Worm (Caenorhabditis elegans) whole organism, L4 larva: ENCODE data around the gene cpf-2.

Experiments
- D1046.2 ChIP-seq: fragments of 200-800 bp; sonication (Bioruptor generic); IDR thresholded peaks from 2 replicates; pipeline ENCODE4 v1.3.6; 2022; ENCODE audit warnings: missing genetic modification characterization, missing compliant biosample characterization
- F26F4.8 ChIP-seq: fragments of 200-800 bp; sonication (Bioruptor generic); conservative IDR thresholded peaks from 2 replicates; pipeline ENCODE4 v1.3.6; 2022; ENCODE audit warnings: missing genetic modification characterization, missing compliant biosample characterization
- F37D6.2 ChIP-seq: sonication (generic microtip); optimal IDR thresholded peaks from 2 replicates; lab custom pipeline; 2016; ENCODE audit warnings: mild to moderate bottlenecking, missing genetic modification characterization, missing compliant biosample characterization
- F44E2.7 ChIP-seq: fragments of 200-800 bp; sonication (Bioruptor generic); IDR thresholded peaks from 2 replicates; pipeline ENCODE4 v2.1.2; 2022; ENCODE audit warnings: missing genetic modification characterization, missing compliant biosample characterization
- R02D3.7 ChIP-seq: fragments of 150-350 bp; sonication (generic microtip); optimal IDR thresholded peaks from 3 replicates; lab custom pipeline; 2014; ENCODE audit warnings: missing biosample characterization, missing genetic modification characterization
- aha-1 ChIP-seq: fragments of 150-350 bp; peaks from one replicate; lab custom pipeline; 2014; ENCODE audit warnings: missing biosample characterization, missing genetic modification characterization
- aly-2 ChIP-seq: sonication (generic microtip); optimal IDR thresholded peaks from 2 replicates; lab custom pipeline; 2018; ENCODE audit warnings: missing biosample characterization, missing genetic modification characterization
- ama-1 ChIP-seq: fragments of 150-350 bp; optimal IDR thresholded peaks from 2 replicates; lab custom pipeline; 2014; ENCODE audit warnings: inconsistent platforms, mixed read lengths
- ceh-20 ChIP-seq: fragments of 200-800 bp; sonication (Bioruptor generic); IDR thresholded peaks from 2 replicates; pipeline ENCODE4 v1.3.6; 2022; ENCODE audit warnings: missing genetic modification reagents, missing genetic modification characterization, missing compliant biosample characterization
- ceh-32 ChIP-seq: sonication (generic microtip); optimal IDR thresholded peaks from 2 replicates; lab custom pipeline; 2016; ENCODE audit warnings: mild to moderate bottlenecking, missing genetic modification characterization, missing compliant biosample characterization; ENCODE audit not compliant: poor library complexity
- ceh-62 ChIP-seq: sonication (generic microtip); optimal IDR thresholded peaks from 2 replicates; lab custom pipeline; 2017; ENCODE audit warnings: missing biosample characterization, missing genetic modification characterization
- ceh-82 ChIP-seq: sonication (generic microtip); optimal IDR thresholded peaks from 2 replicates; lab custom pipeline; 2017; ENCODE audit warnings: missing biosample characterization, missing genetic modification characterization
- ctbp-1 ChIP-seq: fragments of 200-800 bp; sonication (Bioruptor generic); IDR thresholded peaks from 2 replicates; pipeline ENCODE4 v1.3.6; 2022; ENCODE audit warnings: missing genetic modification reagents, missing genetic modification characterization, missing compliant biosample characterization
- daf-16 ChIP-seq, 3 experiments: sonication (generic microtip); optimal IDR thresholded peaks; 2 replicates each; lab custom pipeline; 2016 to 2017; ENCODE audit warnings: missing genetic modification characterization in 3 of 3, missing genetic modification reagents in 3 of 3, mild to moderate bottlenecking in 2 of 3, missing compliant biosample characterization in 2 of 3, missing biosample characterization in 1 of 3, moderate library complexity in 1 of 3
- daf-8 ChIP-seq: fragments of 200-800 bp; sonication (Bioruptor generic); IDR thresholded peaks from 2 replicates; pipeline ENCODE4 v1.3.6; 2022; ENCODE audit warnings: missing genetic modification characterization, missing compliant biosample characterization
- dmd-8 ChIP-seq: fragments of 200-800 bp; sonication (Bioruptor generic); IDR thresholded peaks from 2 replicates; pipeline ENCODE4 v1.3.6; 2022; ENCODE audit warnings: missing genetic modification characterization, missing compliant biosample characterization
- dve-1 ChIP-seq: sonication (generic microtip); optimal IDR thresholded peaks from 2 replicates; lab custom pipeline; 2017; ENCODE audit warnings: antibody characterized with exemption, mild to moderate bottlenecking, missing genetic modification characterization, missing compliant biosample characterization; ENCODE audit not compliant: insufficient read depth
- egl-27 ChIP-seq: sonication (generic microtip); optimal IDR thresholded peaks from 3 replicates; lab custom pipeline; 2017; ENCODE audit warnings: missing biosample characterization, missing genetic modification reagents, missing genetic modification characterization
- gei-8 ChIP-seq: fragments of 200-800 bp; sonication (Bioruptor generic); optimal IDR thresholded peaks from 2 replicates; lab custom pipeline; 2018; ENCODE audit warnings: mild to moderate bottlenecking, missing genetic modification characterization, missing compliant biosample characterization
- hlh-11 ChIP-seq: fragments of 200-800 bp; sonication (Bioruptor generic); optimal IDR thresholded peaks from 2 replicates; lab custom pipeline; 2018; ENCODE audit warnings: mild to moderate bottlenecking, missing genetic modification characterization, missing compliant biosample characterization
- jun-1 ChIP-seq: fragments of 150-350 bp; optimal IDR thresholded peaks from 2 replicates; lab custom pipeline; 2014; ENCODE audit warnings: missing biosample characterization, missing genetic modification reagents, missing genetic modification characterization
- lin-1 ChIP-seq: fragments of 200-800 bp; sonication (Bioruptor generic); IDR thresholded peaks from 2 replicates; pipeline ENCODE4 v1.3.6; 2022; ENCODE audit warnings: missing genetic modification reagents, missing genetic modification characterization, missing compliant biosample characterization
- lin-13 ChIP-seq: fragments of 150-350 bp; optimal IDR thresholded peaks from 2 replicates; lab custom pipeline; 2014; ENCODE audit warnings: missing biosample characterization, missing genetic modification reagents, missing genetic modification characterization
- lin-15B ChIP-seq: fragments of 150-350 bp; sonication (generic microtip); optimal IDR thresholded peaks from 3 replicates; lab custom pipeline; 2014; ENCODE audit warnings: missing biosample characterization, missing genetic modification characterization
- lin-39 ChIP-seq: fragments of 150-350 bp; optimal IDR thresholded peaks from 2 replicates; lab custom pipeline; 2014; ENCODE audit warnings: missing biosample characterization, missing genetic modification reagents, missing genetic modification characterization
- mdt-29 ChIP-seq: fragments of 200-800 bp; sonication (Bioruptor generic); IDR thresholded peaks from 2 replicates; pipeline ENCODE4 v1.3.6; 2022; ENCODE audit warnings: missing genetic modification reagents, missing genetic modification characterization, missing compliant biosample characterization
- mep-1 ChIP-seq: fragments of 150-350 bp; sonication (generic microtip); optimal IDR thresholded peaks from 3 replicates; lab custom pipeline; 2014; ENCODE audit warnings: missing biosample characterization, missing genetic modification characterization
- mxl-3 ChIP-seq: fragments of 200-800 bp; sonication (Bioruptor generic); optimal IDR thresholded peaks from 2 replicates; lab custom pipeline; 2018; ENCODE audit warnings: mild to moderate bottlenecking, missing genetic modification characterization, missing compliant biosample characterization
- nhr-10 ChIP-seq: fragments of 150-350 bp; optimal IDR thresholded peaks from 2 replicates; lab custom pipeline; 2014; ENCODE audit warnings: missing biosample characterization, missing genetic modification characterization
- nhr-102 ChIP-seq: sonication (generic microtip); optimal IDR thresholded peaks from 2 replicates; lab custom pipeline; 2016; ENCODE audit warnings: mild to moderate bottlenecking, missing genetic modification characterization, moderate library complexity, missing compliant biosample characterization
- nhr-237 ChIP-seq: sonication (generic microtip); optimal IDR thresholded peaks from 2 replicates; lab custom pipeline; 2017; ENCODE audit warnings: missing biosample characterization, missing genetic modification characterization
- nhr-25 ChIP-seq: sonication (generic microtip); optimal IDR thresholded peaks from 2 replicates; lab custom pipeline; 2017; ENCODE audit warnings: missing genetic modification characterization, mild to moderate bottlenecking, missing compliant biosample characterization, antibody characterized with exemption, moderate library complexity, borderline replicate concordance; ENCODE audit not compliant: insufficient read depth
- nhr-28 ChIP-seq: fragments of 150-350 bp; optimal IDR thresholded peaks from 2 replicates; lab custom pipeline; 2014; ENCODE audit warnings: missing biosample characterization, missing genetic modification characterization
- nhr-6 ChIP-seq: fragments of 150-350 bp; optimal IDR thresholded peaks from 2 replicates; lab custom pipeline; 2014; ENCODE audit warnings: missing biosample characterization, missing genetic modification characterization
- nhr-76 ChIP-seq: fragments of 150-350 bp; optimal IDR thresholded peaks from 2 replicates; lab custom pipeline; 2014; ENCODE audit warnings: missing biosample characterization, missing genetic modification characterization
- pha-4 ChIP-seq, 2 experiments: fragments of 150-350 bp in 1 of 2; fragments of 200-800 bp in 1 of 2; sonication (Bioruptor generic) in 1 of 2; IDR thresholded peaks in 1 of 2; optimal IDR thresholded peaks in 1 of 2; 2 replicates each; pipeline versions ENCODE4 v1.3.6 to Lab custom; 2014 to 2022; ENCODE audit warnings: missing genetic modification characterization in 2 of 2, missing genetic modification reagents in 2 of 2, missing biosample characterization in 1 of 2, missing compliant biosample characterization in 1 of 2
- php-3 ChIP-seq: fragments of 200-800 bp; sonication (Bioruptor generic); IDR thresholded peaks from 2 replicates; pipeline ENCODE4 v1.3.6; 2022; ENCODE audit warnings: missing genetic modification reagents, missing genetic modification characterization, missing compliant biosample characterization
- pqm-1 ChIP-seq: sonication (generic microtip); optimal IDR thresholded peaks from 2 replicates; lab custom pipeline; 2017; ENCODE audit warnings: missing biosample characterization, missing genetic modification characterization
- rbr-2 ChIP-seq: sonication (generic microtip); optimal IDR thresholded peaks from 2 replicates; lab custom pipeline; 2016; ENCODE audit warnings: missing genotype, missing genetic modification characterization, missing compliant biosample characterization
- sdz-12 ChIP-seq: fragments of 200-800 bp; sonication (Bioruptor generic); optimal IDR thresholded peaks from 2 replicates; lab custom pipeline; 2018; ENCODE audit warnings: mild to moderate bottlenecking, missing genetic modification characterization, missing compliant biosample characterization
- set-16 ChIP-seq: fragments of 200-800 bp; sonication (Bioruptor generic); IDR thresholded peaks from 2 replicates; pipeline ENCODE4 v1.3.6; 2022; ENCODE audit warnings: missing genetic modification reagents, missing genetic modification characterization, missing compliant biosample characterization
- skn-1 ChIP-seq: fragments of 150-350 bp; optimal IDR thresholded peaks from 2 replicates; lab custom pipeline; 2014; ENCODE audit warnings: missing biosample characterization, missing genetic modification characterization
- snpc-1.2 ChIP-seq: fragments of 200-800 bp; sonication (Bioruptor generic); IDR thresholded peaks from 2 replicates; pipeline ENCODE4 v1.3.6; 2022; ENCODE audit warnings: missing genetic modification reagents, missing genetic modification characterization, missing compliant biosample characterization
- snpc-4 ChIP-seq: fragments of 150-350 bp; optimal IDR thresholded peaks from 2 replicates; lab custom pipeline; 2014; ENCODE audit warnings: missing biosample characterization, missing genetic modification characterization
- tag-97 ChIP-seq: fragments of 200-800 bp; sonication (Bioruptor generic); IDR thresholded peaks from 2 replicates; pipeline ENCODE4 v1.3.6; 2022; ENCODE audit warnings: missing genetic modification characterization, missing compliant biosample characterization
- unc-130 ChIP-seq: sonication (generic microtip); optimal IDR thresholded peaks from 2 replicates; lab custom pipeline; 2016; ENCODE audit warnings: missing genetic modification reagents, missing genetic modification characterization, missing compliant biosample characterization
- zip-11 ChIP-seq: fragments of 200-800 bp; sonication (Bioruptor generic); IDR thresholded peaks from 2 replicates; pipeline ENCODE4 v1.3.6; 2022; ENCODE audit warnings: missing genetic modification characterization, missing compliant biosample characterization
- ztf-11 ChIP-seq: fragments of 150-350 bp; optimal IDR thresholded peaks from 2 replicates; lab custom pipeline; 2014; ENCODE audit warnings: missing biosample characterization, missing genetic modification characterization
- ztf-7 ChIP-seq: fragments of 150-350 bp; optimal IDR thresholded peaks from 2 replicates; lab custom pipeline; 2014; ENCODE audit warnings: missing biosample characterization, missing genetic modification characterization

cpf-2 gene

DNA sequence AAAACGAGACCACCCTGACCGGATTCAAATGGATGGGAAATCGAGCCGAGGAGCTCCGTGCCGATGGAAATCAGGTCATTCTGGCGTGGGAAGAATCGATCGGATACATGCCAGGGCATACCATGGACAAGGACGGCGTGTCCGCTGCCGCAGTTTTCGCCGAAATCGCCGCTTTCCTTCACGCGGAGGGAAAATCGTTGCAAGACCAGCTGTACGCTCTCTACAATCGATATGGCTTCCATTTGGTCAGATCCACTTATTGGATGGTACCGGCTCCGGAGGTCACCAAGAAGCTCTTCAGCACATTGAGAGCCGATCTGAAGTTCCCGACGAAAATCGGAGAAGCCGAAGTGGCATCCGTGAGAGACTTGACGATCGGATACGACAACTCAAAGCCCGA is 33.3 kb upstream of the cpf-2 start:
- TF ChIP-seq nhr-76 (tag; lab: Kevin White, UChicago) (no peak), set-16 (peak; percentile 58), lin-1 (GFP tag; lab: Robert Waterston, UW) (no peak), ztf-7 (tag; lab: Kevin White, UChicago) (no peak), dmd-8 (GFP tag; lab: Robert Waterston, UW) (0 out of 2 replicates have a peak, but pooled peaks have one; percentile 42)

DNA sequence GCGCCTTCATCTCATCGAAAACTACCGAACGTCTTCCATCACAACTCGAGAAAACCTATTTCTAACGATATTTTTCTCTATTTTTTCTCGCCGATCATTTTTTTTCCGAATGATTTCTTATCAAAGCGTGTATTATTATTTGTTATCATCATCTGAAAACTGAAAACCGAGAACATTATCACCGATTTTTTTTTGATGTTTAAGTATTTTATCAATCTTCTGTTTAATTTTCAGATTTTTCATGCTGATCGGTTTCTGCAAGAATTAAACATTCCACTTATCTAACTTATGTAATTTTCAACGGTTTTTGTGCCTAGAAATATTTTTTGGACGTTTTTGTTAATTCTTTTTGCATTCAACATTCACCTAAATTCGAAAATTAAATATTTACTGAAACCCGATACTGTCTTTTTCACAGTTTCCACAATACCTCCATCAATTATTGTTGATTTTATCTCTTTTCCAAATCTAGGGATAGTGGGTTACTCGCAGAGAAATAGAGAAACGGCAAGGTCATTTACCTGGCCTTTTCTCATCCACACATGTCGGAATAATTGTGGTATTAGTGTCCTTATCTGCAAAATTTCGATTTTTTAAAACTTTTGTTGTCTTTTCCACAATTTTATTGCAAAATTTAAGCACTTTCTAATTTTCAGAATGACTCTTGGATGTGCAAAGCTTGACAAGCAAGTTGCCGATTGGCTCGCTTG is 30.2 kb upstream of the cpf-2 start, which contains the start of gene pgm-2:
Gene pgm-2 (plus strand): TSS at position 657 of the 710 bp plus-strand sequence.
- TF ChIP-seq dve-1 (tag; lab: Kevin White, UChicago) (peak; percentile 38), rbr-2 (tag; lab: Kevin White, UChicago) (no peak), F37D6.2 (tag; lab: Kevin White, UChicago) (no peak), nhr-10 (no peak), daf-16 (GFP tag; optimal IDR thresholded peaks at IDR 0.05; lab: Kevin White, UChicago) (no peak), daf-16 (tag; optimal IDR thresholded peaks at IDR 0.05; lab: Kevin White, UChicago) (peak; percentile 34), unc-130 (GFP tag; lab: Kevin White, UChicago) (no peak), pqm-1 (peak; percentile 23), php-3 (GFP tag; lab: Robert Waterston, UW) (no peak), lin-39 (tag; lab: Kevin White, UChicago) (no peak), aha-1 (tag; lab: Kevin White, UChicago) (no peak), nhr-76 (tag; lab: Kevin White, UChicago) (no peak), F26F4.8 (GFP tag; lab: Robert Waterston, UW) (no peak), egl-27 (tag; lab: Kevin White, UChicago) (no peak), ceh-62 (tag; lab: Kevin White, UChicago) (no peak), nhr-6 (tag; lab: Kevin White, UChicago) (no peak), nhr-102 (no peak), mxl-3 (GFP tag; lab: Kevin White, UChicago) (peak; percentile 8), ceh-20 (GFP tag; lab: Robert Waterston, UW) (no peak), nhr-25 (peak; percentile 19), ctbp-1 (GFP tag; lab: Robert Waterston, UW) (no peak), R02D3.7 (no peak), zip-11 (GFP tag; lab: Robert Waterston, UW) (no peak), sdz-12 (GFP tag; lab: Kevin White, UChicago) (no peak), snpc-1.2 (GFP tag; lab: Robert Waterston, UW) (no peak), nhr-237 (tag; lab: Kevin White, UChicago) (no peak), hlh-11 (tag; lab: Kevin White, UChicago) (peak; percentile 7), jun-1 (no peak), mdt-29 (no peak), aly-2 (tag; lab: Kevin White, UChicago) (no peak), ceh-32 (tag; lab: Kevin White, UChicago) (no peak), mep-1 (tag; lab: Kevin White, UChicago) (peak; percentile 17), ztf-11 (tag; lab: Kevin White, UChicago) (no peak), lin-15B (tag; lab: Kevin White, UChicago) (no peak), daf-8 (GFP tag; lab: Robert Waterston, UW) (no peak), F44E2.7 (GFP tag; lab: Robert Waterston, UW) (no peak), tag-97 (GFP tag; lab: Robert Waterston, UW) (no peak), skn-1 (tag; lab: Kevin White, UChicago) (no peak), ama-1 (lab: Kevin White, UChicago) (peak; percentile 9), nhr-28 (tag; lab: Kevin White, UChicago) (peak; percentile 6), set-16 (no peak), ceh-82 (tag; lab: Kevin White, UChicago) (no peak), pha-4 (GFP tag; IDR thresholded peaks at IDR 0.05; lab: Robert Waterston, UW) (no peak), pha-4 (tag; optimal IDR thresholded peaks at IDR 0.05; lab: Kevin White, UChicago) (no peak), snpc-4 (tag; lab: Kevin White, UChicago) (no peak), gei-8 (no peak), ztf-7 (tag; lab: Kevin White, UChicago) (no peak), lin-13 (GFP tag; lab: Kevin White, UChicago) (no peak), D1046.2 (GFP tag; lab: Robert Waterston, UW) (no peak)
